Fruit fly (Drosophila melanogaster) Kc167 (cell line): ENCODE results near the gene ScsbetaG.

ENCODE experiments used
- insv ChIP-seq: fragments of >200 bp; optimal IDR thresholded peaks from 3 replicates; lab custom pipeline; 2018; ENCODE audit warnings: missing external identifiers
- psq ChIP-seq: fragments of >200 bp; optimal IDR thresholded peaks from 2 replicates; lab custom pipeline; 2017; ENCODE audit warnings: missing external identifiers

DNA sequence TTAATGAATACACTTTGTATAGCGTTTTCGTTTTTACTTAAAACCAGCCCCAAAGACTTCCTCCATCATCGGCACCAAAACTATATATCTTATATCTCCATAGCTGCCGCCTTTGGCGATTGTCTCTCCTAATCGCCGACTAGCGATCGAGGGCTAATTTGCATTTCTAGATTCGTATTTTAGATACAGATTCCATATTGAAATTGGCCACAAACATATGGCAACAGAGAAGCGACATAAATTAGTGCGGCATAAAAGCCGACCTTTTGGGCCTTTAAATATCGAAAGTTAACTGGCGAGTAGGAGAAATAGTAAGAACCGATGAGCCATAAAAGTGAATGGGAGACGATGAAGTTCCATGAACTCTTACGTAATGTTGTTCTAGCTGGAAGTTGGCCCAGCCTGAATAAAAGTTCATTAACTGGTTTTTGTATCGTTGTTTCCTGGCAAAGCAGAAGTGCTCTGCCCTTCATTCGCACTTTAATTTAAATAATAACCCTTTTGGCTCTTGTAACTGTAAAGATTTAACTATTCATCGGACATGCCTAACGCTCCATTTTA is 14.9 kb downstream of the ScsbetaG start:
- TF ChIP-seq insv (lab: Kevin White, UChicago) (no peak), psq (lab: Kevin White, UChicago) (no peak)
